Worm (Caenorhabditis elegans) whole organism, young adult: Measurements from ENCODE around the gene amx-1.
"Not testable (repeated sequence)": the region's sequence is repeated elsewhere in the genome, so short reads cannot be mapped to it uniquely, and the experiment has no call there.

Experiments
- B0019.2 ChIP-seq: fragments of 200-800 bp; sonication (Bioruptor generic); conservative IDR thresholded peaks from 2 replicates; pipeline ENCODE4 v1.3.6; 2022; ENCODE audit warnings: missing genetic modification reagents, missing genetic modification characterization, missing compliant biosample characterization
- C17E4.6 ChIP-seq: fragments of 200-800 bp; sonication (Bioruptor generic); IDR thresholded peaks from 2 replicates; pipeline ENCODE4 v1.3.6; 2022; ENCODE audit warnings: missing genetic modification reagents, missing genetic modification characterization, missing compliant biosample characterization
- D2030.7 ChIP-seq: fragments of 200-800 bp; sonication (Bioruptor generic); IDR thresholded peaks from 2 replicates; pipeline ENCODE4 v1.3.6; 2022; ENCODE audit warnings: missing genetic modification reagents, missing genetic modification characterization, missing compliant biosample characterization
- F33H1.4 ChIP-seq: fragments of 200-800 bp; sonication (Bioruptor generic); IDR thresholded peaks from 2 replicates; pipeline ENCODE4 v1.3.6; 2022; ENCODE audit warnings: missing genetic modification reagents, missing genetic modification characterization, missing compliant biosample characterization
- K11D2.4 ChIP-seq: fragments of 200-800 bp; sonication (Bioruptor generic); IDR thresholded peaks from 2 replicates; pipeline ENCODE4 v1.3.6; 2022; ENCODE audit warnings: missing genetic modification reagents, missing genetic modification characterization, missing compliant biosample characterization
- Y53G8AR.9 ChIP-seq: fragments of 200-800 bp; sonication (Bioruptor generic); conservative IDR thresholded peaks from 2 replicates; pipeline ENCODE4 v1.3.6; 2022; ENCODE audit warnings: missing genetic modification reagents, missing genetic modification characterization, missing compliant biosample characterization
- Y67H2A.10 ChIP-seq: fragments of 200-800 bp; sonication (Bioruptor generic); conservative IDR thresholded peaks from 2 replicates; pipeline ENCODE4 v1.3.6; 2022; ENCODE audit warnings: missing genetic modification reagents, missing genetic modification characterization, missing compliant biosample characterization
- Y79H2A.3 ChIP-seq: fragments of 200-800 bp; sonication (Bioruptor generic); conservative IDR thresholded peaks from 2 replicates; pipeline ENCODE4 v1.3.6; 2022; ENCODE audit warnings: missing genetic modification reagents, missing genetic modification characterization, missing compliant biosample characterization
- Y95B8A.8 ChIP-seq: fragments of 200-800 bp; sonication (Bioruptor generic); IDR thresholded peaks from 2 replicates; pipeline ENCODE4 v1.3.6; 2022; ENCODE audit warnings: missing genetic modification reagents, missing genetic modification characterization, missing compliant biosample characterization
- aptf-2 ChIP-seq: fragments of 200-800 bp; sonication (Bioruptor generic); conservative IDR thresholded peaks from 2 replicates; pipeline ENCODE4 v1.3.6; 2022; ENCODE audit warnings: missing genetic modification reagents, missing genetic modification characterization, missing compliant biosample characterization
- aptf-3 ChIP-seq: fragments of 200-800 bp; sonication (Bioruptor generic); IDR thresholded peaks from 2 replicates; pipeline ENCODE4 v1.3.6; 2022; ENCODE audit warnings: missing genetic modification characterization, missing compliant biosample characterization
- attf-3 ChIP-seq: fragments of 200-800 bp; sonication (Bioruptor generic); conservative IDR thresholded peaks from 2 replicates; pipeline ENCODE4 v1.3.6; 2022; ENCODE audit warnings: missing genetic modification reagents, missing genetic modification characterization, missing compliant biosample characterization
- attf-5 ChIP-seq: fragments of 200-800 bp; sonication (Bioruptor generic); optimal IDR thresholded peaks from 2 replicates; lab custom pipeline; 2018; ENCODE audit warnings: mild to moderate bottlenecking, missing genetic modification characterization, missing compliant biosample characterization
- attf-6 ChIP-seq: fragments of 200-800 bp; sonication (Bioruptor generic); IDR thresholded peaks from 2 replicates; pipeline ENCODE4 v1.3.6; 2022; ENCODE audit warnings: missing genetic modification reagents, missing genetic modification characterization, missing compliant biosample characterization
- bed-2 ChIP-seq: fragments of 200-800 bp; sonication (Bioruptor generic); IDR thresholded peaks from 2 replicates; pipeline ENCODE4 v1.3.6; 2022; ENCODE audit warnings: missing genetic modification reagents, missing genetic modification characterization, missing compliant biosample characterization
- cebp-1 ChIP-seq, 2 experiments: fragments of 200-800 bp in 1 of 2; sonication (Bioruptor generic) in 1 of 2; sonication (generic microtip) in 1 of 2; IDR thresholded peaks in 1 of 2; optimal IDR thresholded peaks in 1 of 2; 2 replicates each; pipeline versions ENCODE4 v1.3.6 to Lab custom; 2017 to 2022; ENCODE audit warnings: missing compliant biosample characterization in 2 of 2, missing genetic modification characterization in 2 of 2, mild to moderate bottlenecking in 1 of 2, missing genetic modification reagents in 1 of 2, moderate library complexity in 1 of 2
- ceh-100 ChIP-seq: fragments of 200-800 bp; sonication (Bioruptor generic); IDR thresholded peaks from 2 replicates; pipeline ENCODE4 v1.3.6; 2022; ENCODE audit warnings: missing genetic modification reagents, missing genetic modification characterization, missing compliant biosample characterization
- ceh-40 ChIP-seq: fragments of 200-800 bp; sonication (Bioruptor generic); IDR thresholded peaks from 2 replicates; pipeline ENCODE4 v1.3.6; 2022; ENCODE audit warnings: missing genetic modification characterization, missing compliant biosample characterization
- ceh-58 ChIP-seq: fragments of 200-800 bp; sonication (Bioruptor generic); IDR thresholded peaks from 2 replicates; pipeline ENCODE4 v1.3.6; 2022; ENCODE audit warnings: missing genetic modification characterization, missing compliant biosample characterization
- dox-1 ChIP-seq: fragments of 200-800 bp; sonication (Bioruptor generic); IDR thresholded peaks from 2 replicates; pipeline ENCODE4 v1.3.6; 2022; ENCODE audit warnings: missing genetic modification reagents, missing genetic modification characterization, missing compliant biosample characterization
- egl-44 ChIP-seq: fragments of 200-800 bp; sonication (Bioruptor generic); IDR thresholded peaks from 2 replicates; pipeline ENCODE4 v1.3.6; 2022; ENCODE audit warnings: missing genetic modification reagents, missing genetic modification characterization, missing compliant biosample characterization
- egrh-3 ChIP-seq: fragments of 200-800 bp; sonication (Bioruptor generic); IDR thresholded peaks from 2 replicates; pipeline ENCODE4 v1.3.6; 2022; ENCODE audit warnings: missing genetic modification reagents, missing genetic modification characterization, missing compliant biosample characterization
- hmg-1.2 ChIP-seq: fragments of 200-800 bp; sonication (Bioruptor generic); IDR thresholded peaks from 2 replicates; pipeline ENCODE4 v1.3.6; 2022; ENCODE audit warnings: missing genetic modification reagents, missing genetic modification characterization, missing compliant biosample characterization
- hsf-1 ChIP-seq: fragments of 200-800 bp; sonication (Bioruptor generic); IDR thresholded peaks from 2 replicates; pipeline ENCODE4 v1.3.6; 2022; ENCODE audit warnings: missing genetic modification reagents, missing genetic modification characterization, missing compliant biosample characterization
- lin-26 ChIP-seq: fragments of 200-800 bp; sonication (Bioruptor generic); IDR thresholded peaks from 2 replicates; pipeline ENCODE4 v1.3.6; 2022; ENCODE audit warnings: missing genetic modification reagents, missing genetic modification characterization, missing compliant biosample characterization
- lin-40 ChIP-seq: sonication (generic microtip); optimal IDR thresholded peaks from 2 replicates; lab custom pipeline; 2016; ENCODE audit warnings: missing genetic modification characterization, mild to moderate bottlenecking, missing compliant biosample characterization, missing genotype, missing genetic modification reagents
- lir-1 ChIP-seq: fragments of 200-800 bp; sonication (Bioruptor generic); conservative IDR thresholded peaks from 2 replicates; pipeline ENCODE4 v1.3.6; 2022; ENCODE audit warnings: missing genetic modification reagents, missing genetic modification characterization, missing compliant biosample characterization
- madf-3 ChIP-seq: fragments of 200-800 bp; sonication (Bioruptor generic); IDR thresholded peaks from 2 replicates; pipeline ENCODE4 v1.3.6; 2022; ENCODE audit warnings: missing genetic modification reagents, missing genetic modification characterization, missing compliant biosample characterization
- madf-6 ChIP-seq: fragments of 200-800 bp; sonication (Bioruptor generic); IDR thresholded peaks from 2 replicates; pipeline ENCODE4 v1.3.6; 2022; ENCODE audit warnings: missing genetic modification reagents, missing genetic modification characterization, missing compliant biosample characterization
- mcd-1 ChIP-seq: fragments of 200-800 bp; sonication (Bioruptor generic); IDR thresholded peaks from 2 replicates; pipeline ENCODE4 v1.3.6; 2022; ENCODE audit warnings: missing genetic modification reagents, missing genetic modification characterization, missing compliant biosample characterization
- nfyb-1 ChIP-seq: fragments of 200-800 bp; sonication (Bioruptor generic); IDR thresholded peaks from 2 replicates; pipeline ENCODE4 v1.3.6; 2022; ENCODE audit warnings: missing genetic modification reagents, missing genetic modification characterization, missing compliant biosample characterization
- pbrm-1 ChIP-seq: fragments of 200-800 bp; sonication (Bioruptor generic); IDR thresholded peaks from 2 replicates; pipeline ENCODE4 v1.3.6; 2022; ENCODE audit warnings: missing genetic modification reagents, missing genetic modification characterization, missing compliant biosample characterization
- sea-2 ChIP-seq: fragments of 200-800 bp; sonication (Bioruptor generic); IDR thresholded peaks from 2 replicates; pipeline ENCODE4 v1.3.6; 2022; ENCODE audit warnings: missing genetic modification characterization, missing compliant biosample characterization
- ztf-25 ChIP-seq: fragments of 200-800 bp; sonication (Bioruptor generic); IDR thresholded peaks from 2 replicates; pipeline ENCODE4 v1.3.6; 2022; ENCODE audit warnings: missing genetic modification reagents, missing genetic modification characterization, missing compliant biosample characterization
- ztf-28 ChIP-seq: fragments of 200-800 bp; sonication (Bioruptor generic); IDR thresholded peaks from 2 replicates; pipeline ENCODE4 v1.3.6; 2022; ENCODE audit warnings: missing genetic modification reagents, missing genetic modification characterization, missing compliant biosample characterization
- ztf-6 ChIP-seq: fragments of 200-800 bp; sonication (Bioruptor generic); IDR thresholded peaks from 2 replicates; pipeline ENCODE4 v1.3.6; 2022; ENCODE audit warnings: missing genetic modification reagents, missing genetic modification characterization, missing compliant biosample characterization

amx-1 gene

ce11 chrIII:3844746-3845145, 22.5 kb downstream of the amx-1 start, which contains the start of gene maph-1.3:
Gene maph-1.3, plus strand, starts transcription at chrIII:3844893.
- TF ChIP-seq attf-6 (GFP tag; lab: Robert Waterston, UW) (peak; percentile 10; the same call in 1 of the 2 replicates), cebp-1 (tag; optimal IDR thresholded peaks at IDR 0.05; lab: Kevin White, UChicago) (peak; percentile 12), F33H1.4 (peak; percentile 16; the same call in 1 of the 2 replicates), ztf-25 (GFP tag; lab: Robert Waterston, UW) (peak; percentile 38; the same call in 1 of the 2 replicates), B0019.2 (GFP tag; lab: Robert Waterston, UW) (peak; percentile 41; the same call in 1 of the 2 replicates), aptf-3 (0 out of 2 replicates have a peak, but pooled peaks have one; percentile 30), Y79H2A.3 (GFP tag; lab: Robert Waterston, UW) (peak; percentile 98), lin-26 (peak; percentile 68), madf-3 (GFP tag; lab: Robert Waterston, UW) (peak; percentile 61; the same call in 1 of the 2 replicates), D2030.7 (GFP tag; lab: Robert Waterston, UW) (peak; percentile 33), ceh-40 (peak; percentile 77), madf-6 (GFP tag; lab: Robert Waterston, UW) (peak; percentile 65), hsf-1 (GFP tag; lab: Robert Waterston, UW) (peak; percentile 78), dox-1 (GFP tag; lab: Robert Waterston, UW) (0 out of 2 replicates have a peak, but pooled peaks have one; percentile 6), ceh-58 (GFP tag; lab: Robert Waterston, UW) (0 out of 2 replicates have a peak, but pooled peaks have one; percentile 33), Y95B8A.8 (peak; percentile 85; the same call in 1 of the 2 replicates), pbrm-1 (GFP tag; lab: Robert Waterston, UW) (0 out of 2 replicates have a peak, but pooled peaks have one; percentile 36), C17E4.6 (0 out of 2 replicates have a peak, but pooled peaks have one; percentile 16)
- not testable (repeated sequence) for TF ChIP-seq cebp-1 (GFP tag; IDR thresholded peaks at IDR 0.05; lab: Robert Waterston, UW)

- peak; percentile 53 for TF ChIP-seq madf-6 (GFP tag; lab: Robert Waterston, UW)
- 0 out of 2 replicates have a peak, but pooled peaks have one; percentile 6 for TF ChIP-seq Y95B8A.8
- TF ChIP-seq madf-3 (GFP tag; lab: Robert Waterston, UW) = 0 out of 2 replicates have a peak, but pooled peaks have one; percentile 69
- peak; percentile 19; the same call in 1 of the 2 replicates for TF ChIP-seq hsf-1 (GFP tag; lab: Robert Waterston, UW)
- peak; percentile 6; the same call in 1 of the 2 replicates for TF ChIP-seq lin-26
- 0 out of 2 replicates have a peak, but pooled peaks have one; percentile 10 for TF ChIP-seq egl-44 (GFP tag; lab: Robert Waterston, UW)
- TF ChIP-seq, all 124 proteins: peak for 6; not testable (repeated sequence) for 118
These were observed 23.0 kb downstream of the amx-1 start for ce11 chrIII:3845185-3845584.

- peak; percentile 25; the same call in 1 of the 2 replicates for TF ChIP-seq Y53G8AR.9 (GFP tag; lab: Robert Waterston, UW)
- TF ChIP-seq egrh-3 (GFP tag; lab: Robert Waterston, UW) = peak; percentile 83
These were observed 23.5 kb downstream of the amx-1 start for ce11 chrIII:3845708-3846107.

ce11 chrIII:3852030-3852579, 29.9 kb downstream of the amx-1 start, which contains the start of gene cyp-25A4:
Gene cyp-25A4, minus strand, starts transcription at chrIII:3852080.
- peak; percentile 83 for TF ChIP-seq cebp-1 (GFP tag; IDR thresholded peaks at IDR 0.05; lab: Robert Waterston, UW)
- peak; percentile 75 for TF ChIP-seq cebp-1 (tag; optimal IDR thresholded peaks at IDR 0.05; lab: Kevin White, UChicago)
- peak; percentile 75 for TF ChIP-seq mcd-1
- peak; percentile 54; the same call in 1 of the 2 replicates for TF ChIP-seq hmg-1.2 (GFP tag; lab: Robert Waterston, UW)

- peak; percentile 60 for TF ChIP-seq attf-5
- peak; percentile 80 for TF ChIP-seq Y67H2A.10 (GFP tag; lab: Robert Waterston, UW)
- peak; percentile 52; the same call in 1 of the 2 replicates for TF ChIP-seq Y95B8A.8
- peak; percentile 94 for TF ChIP-seq nfyb-1 (GFP tag; lab: Robert Waterston, UW)
- peak; percentile 83; the same call in 1 of the 2 replicates for TF ChIP-seq sea-2 (GFP tag; lab: Robert Waterston, UW)
- TF ChIP-seq hmg-1.2 (GFP tag; lab: Robert Waterston, UW) = peak; percentile 98
- TF ChIP-seq ztf-28 (GFP tag; lab: Robert Waterston, UW) = peak; percentile 80; the same call in 1 of the 2 replicates
- TF ChIP-seq dox-1 (GFP tag; lab: Robert Waterston, UW) = peak; percentile 88
- peak; percentile 35 for TF ChIP-seq lin-40 (tag; lab: Kevin White, UChicago)
- TF ChIP-seq bed-2 (GFP tag; lab: Robert Waterston, UW) = peak; percentile 91
- peak; percentile 95 for TF ChIP-seq mcd-1
- TF ChIP-seq K11D2.4 (GFP tag; lab: Robert Waterston, UW) = peak; percentile 95
- peak; percentile 60; the same call in 1 of the 2 replicates for TF ChIP-seq aptf-2 (GFP tag; lab: Robert Waterston, UW)
- 0 out of 2 replicates have a peak, but pooled peaks have one; percentile 61 for TF ChIP-seq egl-44 (GFP tag; lab: Robert Waterston, UW)
- peak; percentile 46; the same call in 1 of the 2 replicates for TF ChIP-seq ztf-6 (GFP tag; lab: Robert Waterston, UW)
- TF ChIP-seq ceh-100 (GFP tag; lab: Robert Waterston, UW) = peak; percentile 44; the same call in 1 of the 2 replicates
- TF ChIP-seq lir-1 (GFP tag; lab: Robert Waterston, UW) = peak; percentile 76
- peak; percentile 78 for TF ChIP-seq attf-3 (GFP tag; lab: Robert Waterston, UW)
- TF ChIP-seq lin-26 = 0 out of 2 replicates have a peak, but pooled peaks have one; percentile 53
These were observed 32.7 kb downstream of the amx-1 start for ce11 chrIII:3854868-3855267.
